Worm (Caenorhabditis elegans) whole organism, young adult: ENCODE data around the gene Y116A8C.19.

Experiments
- B0019.2 ChIP-seq: fragments of 200-800 bp; sonication (Bioruptor generic); conservative IDR thresholded peaks from 2 replicates; pipeline ENCODE4 v1.3.6; 2022; ENCODE audit warnings: missing genetic modification reagents, missing genetic modification characterization, missing compliant biosample characterization
- B0035.1 ChIP-seq: sonication (generic microtip); optimal IDR thresholded peaks from 2 replicates; lab custom pipeline; 2016; ENCODE audit warnings: missing genetic modification characterization, mild to moderate bottlenecking, missing compliant biosample characterization, missing genotype, missing genetic modification reagents
- B0336.3 ChIP-seq: fragments of 200-800 bp; sonication (Bioruptor generic); IDR thresholded peaks from 2 replicates; pipeline ENCODE4 v1.3.6; 2022; ENCODE audit warnings: missing genetic modification characterization, missing compliant biosample characterization
- C17E4.6 ChIP-seq: fragments of 200-800 bp; sonication (Bioruptor generic); IDR thresholded peaks from 2 replicates; pipeline ENCODE4 v1.3.6; 2022; ENCODE audit warnings: missing genetic modification reagents, missing genetic modification characterization, missing compliant biosample characterization
- F23B12.7 ChIP-seq: sonication (generic microtip); optimal IDR thresholded peaks from 2 replicates; lab custom pipeline; 2017; ENCODE audit warnings: missing genetic modification characterization, mild to moderate bottlenecking, missing compliant biosample characterization, antibody characterized with exemption, moderate library complexity; ENCODE audit not compliant: insufficient read depth
- F39B2.1 ChIP-seq: fragments of 200-800 bp; sonication (Bioruptor generic); IDR thresholded peaks from 2 replicates; pipeline ENCODE4 v1.3.6; 2022; ENCODE audit warnings: missing genetic modification reagents, missing genetic modification characterization, missing compliant biosample characterization
- F52B5.7 ChIP-seq: sonication (generic microtip); optimal IDR thresholded peaks from 2 replicates; lab custom pipeline; 2016; ENCODE audit warnings: mild to moderate bottlenecking, missing genetic modification characterization, missing compliant biosample characterization
- F57A8.1 ChIP-seq: fragments of 200-800 bp; sonication (Bioruptor generic); optimal IDR thresholded peaks from 2 replicates; lab custom pipeline; 2018; ENCODE audit warnings: mild to moderate bottlenecking, missing genetic modification characterization, moderate library complexity, missing compliant biosample characterization
- F57C9.4 ChIP-seq: sonication (generic microtip); optimal IDR thresholded peaks from 2 replicates; lab custom pipeline; 2017; ENCODE audit warnings: mild to moderate bottlenecking, missing genetic modification characterization, missing compliant biosample characterization
- K11D2.4 ChIP-seq: fragments of 200-800 bp; sonication (Bioruptor generic); IDR thresholded peaks from 2 replicates; pipeline ENCODE4 v1.3.6; 2022; ENCODE audit warnings: missing genetic modification reagents, missing genetic modification characterization, missing compliant biosample characterization
- Y53F4B.3 ChIP-seq: fragments of 200-800 bp; sonication (Bioruptor generic); IDR thresholded peaks from 2 replicates; pipeline ENCODE4 v1.3.6; 2022; ENCODE audit warnings: missing genetic modification reagents, missing genetic modification characterization, missing compliant biosample characterization
- akir-1 ChIP-seq: fragments of 200-800 bp; sonication (Bioruptor generic); optimal IDR thresholded peaks from 2 replicates; lab custom pipeline; 2018; ENCODE audit warnings: mild to moderate bottlenecking, missing genetic modification characterization, moderate library complexity, missing compliant biosample characterization
- ama-1 ChIP-seq, 3 experiments: fragments of 150-350 bp in 1 of 3; sonication (generic microtip) in 2 of 3; optimal IDR thresholded peaks; 2 replicates each; lab custom pipeline; 2014 to 2018; ENCODE audit warnings: missing biosample characterization in 2 of 3, missing genetic modification characterization in 2 of 3, missing genetic modification reagents in 2 of 3
- aptf-2 ChIP-seq: fragments of 200-800 bp; sonication (Bioruptor generic); conservative IDR thresholded peaks from 2 replicates; pipeline ENCODE4 v1.3.6; 2022; ENCODE audit warnings: missing genetic modification reagents, missing genetic modification characterization, missing compliant biosample characterization
- attf-6 ChIP-seq: fragments of 200-800 bp; sonication (Bioruptor generic); IDR thresholded peaks from 2 replicates; pipeline ENCODE4 v1.3.6; 2022; ENCODE audit warnings: missing genetic modification reagents, missing genetic modification characterization, missing compliant biosample characterization
- bed-1 ChIP-seq: fragments of 200-800 bp; sonication (Bioruptor generic); IDR thresholded peaks from 2 replicates; pipeline ENCODE4 v1.3.6; 2022; ENCODE audit warnings: missing genetic modification reagents, missing genetic modification characterization, missing compliant biosample characterization
- ccch-3 ChIP-seq: fragments of 200-800 bp; sonication (Bioruptor generic); optimal IDR thresholded peaks from 2 replicates; lab custom pipeline; 2018; ENCODE audit warnings: mild to moderate bottlenecking, missing genetic modification characterization, missing compliant biosample characterization
- cebp-2 ChIP-seq: fragments of 200-800 bp; sonication (Bioruptor generic); IDR thresholded peaks from 2 replicates; pipeline ENCODE4 v1.3.6; 2022; ENCODE audit warnings: missing genetic modification characterization, missing compliant biosample characterization
- ceh-27 ChIP-seq: fragments of 200-800 bp; sonication (Bioruptor generic); optimal IDR thresholded peaks from 2 replicates; lab custom pipeline; 2018; ENCODE audit warnings: mild to moderate bottlenecking, missing genetic modification characterization, moderate library complexity, missing compliant biosample characterization
- ceh-40 ChIP-seq: fragments of 200-800 bp; sonication (Bioruptor generic); IDR thresholded peaks from 2 replicates; pipeline ENCODE4 v1.3.6; 2022; ENCODE audit warnings: missing genetic modification characterization, missing compliant biosample characterization
- ceh-91 ChIP-seq: fragments of 200-800 bp; sonication (Bioruptor generic); IDR thresholded peaks from 2 replicates; pipeline ENCODE4 v1.3.6; 2022; ENCODE audit warnings: missing genetic modification reagents, missing genetic modification characterization, missing compliant biosample characterization
- chd-7 ChIP-seq: sonication (generic microtip); optimal IDR thresholded peaks from 2 replicates; lab custom pipeline; 2016; ENCODE audit warnings: mild to moderate bottlenecking, missing genetic modification characterization, moderate library complexity, missing compliant biosample characterization
- die-1 ChIP-seq: sonication (generic microtip); optimal IDR thresholded peaks from 2 replicates; lab custom pipeline; 2016; ENCODE audit warnings: missing genotype, mild to moderate bottlenecking, missing genetic modification characterization, missing compliant biosample characterization
- dpff-1 ChIP-seq: sonication (generic microtip); optimal IDR thresholded peaks from 2 replicates; lab custom pipeline; 2017; ENCODE audit warnings: mild to moderate bottlenecking, missing genetic modification characterization, missing compliant biosample characterization
- efl-1 ChIP-seq: fragments of 150-350 bp; optimal IDR thresholded peaks from 2 replicates; lab custom pipeline; 2014; ENCODE audit warnings: missing biosample characterization, missing genetic modification reagents, missing genetic modification characterization
- egl-18 ChIP-seq: fragments of 200-800 bp; sonication (Bioruptor generic); IDR thresholded peaks from 2 replicates; pipeline ENCODE4 v1.3.6; 2022; ENCODE audit warnings: missing genetic modification reagents, missing genetic modification characterization, missing compliant biosample characterization
- egl-44 ChIP-seq: fragments of 200-800 bp; sonication (Bioruptor generic); IDR thresholded peaks from 2 replicates; pipeline ENCODE4 v1.3.6; 2022; ENCODE audit warnings: missing genetic modification reagents, missing genetic modification characterization, missing compliant biosample characterization
- fkh-3 ChIP-seq: sonication (generic microtip); optimal IDR thresholded peaks from 2 replicates; lab custom pipeline; 2016; ENCODE audit warnings: mild to moderate bottlenecking, missing genetic modification characterization, missing compliant biosample characterization
- hlh-12 ChIP-seq: sonication (generic microtip); optimal IDR thresholded peaks from 2 replicates; lab custom pipeline; 2016; ENCODE audit warnings: missing genetic modification characterization, missing compliant biosample characterization
- lag-1 ChIP-seq: fragments of 200-800 bp; sonication (Bioruptor generic); IDR thresholded peaks from 2 replicates; pipeline ENCODE4 v1.3.6; 2022; ENCODE audit warnings: missing genetic modification reagents, missing genetic modification characterization, missing compliant biosample characterization
- lin-35 ChIP-seq, 3 experiments: fragments of 150-350 bp in 2 of 3; sonication (generic microtip) in 1 of 3; optimal IDR thresholded peaks; 2 replicates each; lab custom pipeline; 2014 to 2018; ENCODE audit warnings: missing biosample characterization in 3 of 3, missing genetic modification characterization in 3 of 3, missing genetic modification reagents in 3 of 3
- madf-8 ChIP-seq: fragments of 200-800 bp; sonication (Bioruptor generic); conservative IDR thresholded peaks from 2 replicates; pipeline ENCODE4 v1.3.6; 2022; ENCODE audit warnings: missing genetic modification reagents, missing genetic modification characterization, missing compliant biosample characterization
- mel-28 ChIP-seq: sonication (generic microtip); optimal IDR thresholded peaks from 2 replicates; lab custom pipeline; 2016; ENCODE audit warnings: borderline replicate concordance, mild to moderate bottlenecking, missing genetic modification characterization, missing compliant biosample characterization
- mxl-1 ChIP-seq: sonication (generic microtip); optimal IDR thresholded peaks from 2 replicates; lab custom pipeline; 2016; ENCODE audit warnings: missing genetic modification characterization, missing compliant biosample characterization
- nfya-1 ChIP-seq: sonication (generic microtip); optimal IDR thresholded peaks from 2 replicates; lab custom pipeline; 2017; ENCODE audit warnings: antibody characterized with exemption, missing compliant biosample characterization, missing genetic modification characterization, borderline replicate concordance; ENCODE audit not compliant: insufficient read depth
- nfyb-1 ChIP-seq: fragments of 200-800 bp; sonication (Bioruptor generic); IDR thresholded peaks from 2 replicates; pipeline ENCODE4 v1.3.6; 2022; ENCODE audit warnings: missing genetic modification reagents, missing genetic modification characterization, missing compliant biosample characterization
- nhr-120 ChIP-seq: fragments of 200-800 bp; sonication (Bioruptor generic); IDR thresholded peaks from 2 replicates; pipeline ENCODE4 v1.3.6; 2022; ENCODE audit warnings: missing genetic modification characterization, missing compliant biosample characterization
- nhr-179 ChIP-seq: sonication (generic microtip); optimal IDR thresholded peaks from 2 replicates; lab custom pipeline; 2016; ENCODE audit warnings: mild to moderate bottlenecking, missing genetic modification characterization, missing compliant biosample characterization
- nhr-80 ChIP-seq: sonication (generic microtip); optimal IDR thresholded peaks from 2 replicates; lab custom pipeline; 2016; ENCODE audit warnings: missing genetic modification characterization, missing compliant biosample characterization
- pha-4 ChIP-seq: fragments of 150-350 bp; sonication (generic microtip); optimal IDR thresholded peaks from 2 replicates; lab custom pipeline; 2014; ENCODE audit warnings: missing biosample characterization, missing genetic modification reagents, missing genetic modification characterization
- rcor-1 ChIP-seq: fragments of 200-800 bp; sonication (Bioruptor generic); IDR thresholded peaks from 2 replicates; pipeline ENCODE4 v1.3.6; 2022; ENCODE audit warnings: missing genetic modification reagents, missing genetic modification characterization, missing compliant biosample characterization
- repo-1 ChIP-seq: sonication (generic microtip); optimal IDR thresholded peaks from 2 replicates; lab custom pipeline; 2017; ENCODE audit warnings: mild to moderate bottlenecking, missing genetic modification characterization, missing compliant biosample characterization
- somi-1 ChIP-seq: fragments of 200-800 bp; sonication (Bioruptor generic); optimal IDR thresholded peaks from 2 replicates; lab custom pipeline; 2018; ENCODE audit warnings: mild to moderate bottlenecking, missing genetic modification characterization, missing compliant biosample characterization
- tbx-9 ChIP-seq: sonication (generic microtip); optimal IDR thresholded peaks from 2 replicates; lab custom pipeline; 2016; ENCODE audit warnings: borderline replicate concordance, missing genetic modification characterization, inconsistent platforms, missing compliant biosample characterization
- unc-130 ChIP-seq: sonication (generic microtip); optimal IDR thresholded peaks from 2 replicates; lab custom pipeline; 2016; ENCODE audit warnings: missing genetic modification reagents, missing genetic modification characterization, missing compliant biosample characterization
- zim-3 ChIP-seq: sonication (generic microtip); optimal IDR thresholded peaks from 2 replicates; lab custom pipeline; 2017; ENCODE audit warnings: mild to moderate bottlenecking, missing genetic modification characterization, moderate library complexity, missing compliant biosample characterization
- ztf-22 ChIP-seq: fragments of 200-800 bp; sonication (Bioruptor generic); optimal IDR thresholded peaks from 2 replicates; lab custom pipeline; 2018; ENCODE audit warnings: mild to moderate bottlenecking, missing genetic modification characterization, moderate library complexity, missing compliant biosample characterization
- ztf-28 ChIP-seq: fragments of 200-800 bp; sonication (Bioruptor generic); IDR thresholded peaks from 2 replicates; pipeline ENCODE4 v1.3.6; 2022; ENCODE audit warnings: missing genetic modification reagents, missing genetic modification characterization, missing compliant biosample characterization
- ztf-6 ChIP-seq: fragments of 200-800 bp; sonication (Bioruptor generic); IDR thresholded peaks from 2 replicates; pipeline ENCODE4 v1.3.6; 2022; ENCODE audit warnings: missing genetic modification reagents, missing genetic modification characterization, missing compliant biosample characterization

Gene Y116A8C.19

DNA sequence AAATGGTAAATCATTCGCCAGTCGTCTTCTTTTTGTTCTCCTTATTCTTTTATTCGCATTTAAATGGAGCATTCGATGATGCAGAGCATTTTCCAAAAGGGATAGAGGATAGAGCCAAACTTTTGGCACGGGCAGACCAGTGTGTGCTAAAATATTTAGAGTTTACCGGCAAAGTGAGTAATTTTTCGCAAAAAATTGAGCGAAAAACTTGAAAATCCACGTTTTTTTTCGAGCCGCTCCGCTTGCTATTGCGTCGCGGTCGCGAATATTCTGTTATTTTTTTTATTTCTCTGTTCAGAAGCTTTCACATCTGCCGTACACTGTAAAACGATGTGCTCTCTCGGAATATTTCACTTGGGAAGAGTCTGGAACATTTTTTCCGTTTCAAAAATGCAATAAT lies 49.4 kb upstream of the Y116A8C.19 start, which contains the start of gene Y116A8C.43 (continued):
- TF ChIP-seq B0336.3 (GFP tag; lab: Robert Waterston, UW) (peak; percentile 68; the same call in 1 of the 2 replicates), nhr-179 (no peak), F57C9.4 (tag; lab: Kevin White, UChicago) (peak; percentile 38), pha-4 (tag; lab: Kevin White, UChicago) (no peak), ztf-6 (GFP tag; lab: Robert Waterston, UW) (no peak), unc-130 (GFP tag; lab: Kevin White, UChicago) (no peak), nfya-1 (tag; lab: Kevin White, UChicago) (no peak), dpff-1 (tag; lab: Kevin White, UChicago) (no peak), F57A8.1 (no peak), F52B5.7 (tag; lab: Kevin White, UChicago) (peak; percentile 39), tbx-9 (tag; lab: Kevin White, UChicago) (no peak), bed-1 (GFP tag; lab: Robert Waterston, UW) (no peak), ama-1 (optimal IDR thresholded peaks at IDR 0.05; lab: Kevin White, UChicago) (no peak), ama-1 (GFP tag; optimal IDR thresholded peaks at IDR 0.05; lab: Kevin White, UChicago) (no peak), nhr-80 (no peak), chd-7 (no peak), zim-3 (peak; percentile 57), efl-1 (GFP tag; lab: Kevin White, UChicago) (no peak), mxl-1 (tag; lab: Kevin White, UChicago) (peak; percentile 17), egl-44 (GFP tag; lab: Robert Waterston, UW) (no peak), ceh-27 (GFP tag; lab: Kevin White, UChicago) (no peak), rcor-1 (peak; percentile 38; the same call in 1 of the 2 replicates), die-1 (peak; percentile 34), aptf-2 (no peak), lag-1 (no peak), cebp-2 (GFP tag; lab: Robert Waterston, UW) (no peak), ztf-28 (GFP tag; lab: Robert Waterston, UW) (0 out of 2 replicates have a peak, but pooled peaks have one; percentile 68), F23B12.7 (no peak), egl-18 (GFP tag; lab: Robert Waterston, UW) (no peak), hlh-12 (tag; lab: Kevin White, UChicago) (no peak), mel-28 (tag; lab: Kevin White, UChicago) (no peak), K11D2.4 (GFP tag; lab: Robert Waterston, UW) (no peak), ceh-40 (no peak), lin-35 (GFP tag; optimal IDR thresholded peaks at IDR 0.05; lab: Kevin White, UChicago) (no peak), attf-6 (GFP tag; lab: Robert Waterston, UW) (peak; percentile 92), B0019.2 (GFP tag; lab: Robert Waterston, UW) (no peak), fkh-3 (tag; lab: Kevin White, UChicago) (no peak), repo-1 (tag; lab: Kevin White, UChicago) (peak; percentile 55), B0035.1 (tag; lab: Kevin White, UChicago) (no peak), ztf-22 (GFP tag; lab: Kevin White, UChicago) (no peak), somi-1 (GFP tag; lab: Kevin White, UChicago) (no peak), madf-8 (GFP tag; lab: Robert Waterston, UW) (0 out of 2 replicates have a peak, but pooled peaks have one; percentile 8), C17E4.6 (no peak), ceh-91 (GFP tag; lab: Robert Waterston, UW) (no peak), Y53F4B.3 (GFP tag; lab: Robert Waterston, UW) (no peak), akir-1 (GFP tag; lab: Kevin White, UChicago) (no peak), nfyb-1 (GFP tag; lab: Robert Waterston, UW) (0 out of 2 replicates have a peak, but pooled peaks have one; percentile 29), ccch-3 (GFP tag; lab: Kevin White, UChicago) (no peak), nhr-120 (no peak), F39B2.1 (GFP tag; lab: Robert Waterston, UW) (no peak)
